Worm (Caenorhabditis elegans): ENCODE measurements around the gene C44B7.5.

The C44B7.5 gene

DNA sequence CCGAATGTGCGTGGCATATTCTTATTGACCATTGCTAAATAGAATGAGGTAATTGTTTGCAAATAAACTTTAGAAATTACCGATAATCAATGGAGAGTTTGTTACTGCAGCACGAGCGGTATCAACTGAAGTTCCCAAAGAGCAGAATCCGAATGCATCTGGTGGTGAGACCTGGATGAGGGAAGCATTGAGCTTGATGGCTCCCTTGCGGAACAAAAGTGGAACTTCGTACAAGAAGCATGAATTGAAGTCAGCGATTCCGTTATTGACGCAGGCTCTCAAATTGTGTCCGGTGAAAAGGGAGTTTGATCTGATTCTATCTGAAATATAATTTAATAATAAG is 17.2 kb upstream of the C44B7.5 start:
- TF ChIP-seq mxl-3 (GFP tag; optimal IDR thresholded peaks at IDR 0.05) (no peak), ceh-62 (tag; optimal IDR thresholded peaks at IDR 0.05) (no peak), set-16 (GFP tag; IDR thresholded peaks at IDR 0.05) (no peak), lin-13 (GFP tag; optimal IDR thresholded peaks at IDR 0.05) (no peak), php-3 (GFP tag; IDR thresholded peaks at IDR 0.05) (no peak), madf-5 (GFP tag; IDR thresholded peaks at IDR 0.05) (no peak), zfp-3 (GFP tag; conservative IDR thresholded peaks at IDR 0.05) (peak; percentile 62; the same call in 1 of the 2 replicates), fkh-10 (GFP tag; optimal IDR thresholded peaks at IDR 0.05) (no peak), mdt-29 (GFP tag; IDR thresholded peaks at IDR 0.05) (no peak), dmd-9 (GFP tag; IDR thresholded peaks at IDR 0.05) (peak; percentile 50; the same call in 1 of the 2 replicates), aha-1 (tag) (peak; percentile 76), F37D6.2 (tag; optimal IDR thresholded peaks at IDR 0.05) (no peak), Y105C5A.15 (GFP tag; IDR thresholded peaks at IDR 0.05) (no peak), ctbp-1 (GFP tag; IDR thresholded peaks at IDR 0.05) (peak; percentile 19; the same call in 1 of the 2 replicates), dmd-8 (GFP tag; IDR thresholded peaks at IDR 0.05) (0 out of 2 replicates have a peak, but pooled peaks have one; percentile 9)

ce11 chrII:6888661-6889579 is 16.5 kb upstream of the C44B7.5 start:
- TF ChIP-seq T20F7.1 (GFP tag; optimal IDR thresholded peaks at IDR 0.05) (no peak), unc-62 (GFP tag; optimal IDR thresholded peaks at IDR 0.05 in 1 of 2) (peak in 1 of 2 experiments; percentile 35), unc-62 (tag; optimal IDR thresholded peaks at IDR 0.05) (no peak), ama-1 (optimal IDR thresholded peaks at IDR 0.05) (peak; percentile 76), mes-2 (tag; optimal IDR thresholded peaks at IDR 0.05; ENCODE audit: poor library complexity, severe bottlenecking) (peak; percentile 46), cey-2 (tag; optimal IDR thresholded peaks at IDR 0.05; ENCODE audit: borderline replicate concordance, insufficient read depth) (no peak), zip-2 (tag; optimal IDR thresholded peaks at IDR 0.05) (no peak), ztf-11 (tag; optimal IDR thresholded peaks at IDR 0.05) (no peak), pha-4 (GFP tag; IDR thresholded peaks at IDR 0.05) (no peak; the same call in 1 of the 2 replicates), pha-4 (tag; optimal IDR thresholded peaks at IDR 0.05) (no peak), zfp-3 (GFP tag; conservative IDR thresholded peaks at IDR 0.05) (no peak; the same call in 1 of the 2 replicates), lin-1 (GFP tag; IDR thresholded peaks at IDR 0.05) (no peak), sdz-12 (GFP tag; optimal IDR thresholded peaks at IDR 0.05) (no peak), ceh-20 (GFP tag; IDR thresholded peaks at IDR 0.05) (no peak), mxl-3 (GFP tag; optimal IDR thresholded peaks at IDR 0.05) (no peak), nhr-48 (tag; optimal IDR thresholded peaks at IDR 0.05) (no peak), aly-2 (tag; optimal IDR thresholded peaks at IDR 0.05) (no peak), lim-7 (GFP tag; IDR thresholded peaks at IDR 0.05) (no peak), dmd-8 (GFP tag; IDR thresholded peaks at IDR 0.05) (no peak), daf-19 (GFP tag; conservative IDR thresholded peaks at IDR 0.05) (no peak), nhr-41 (GFP tag; IDR thresholded peaks at IDR 0.05) (no peak), Y48G9A.11 (GFP tag; IDR thresholded peaks at IDR 0.05) (no peak), F26F4.8 (GFP tag; conservative IDR thresholded peaks at IDR 0.05) (no peak), nhr-42 (GFP tag; IDR thresholded peaks at IDR 0.05) (no peak), F44E2.7 (GFP tag; IDR thresholded peaks at IDR 0.05) (no peak), saeg-2 (GFP tag; IDR thresholded peaks at IDR 0.05) (0 out of 2 replicates have a peak, but pooled peaks have one; percentile 44), lin-39 (tag; optimal IDR thresholded peaks at IDR 0.05) (no peak), gei-8 (GFP tag; optimal IDR thresholded peaks at IDR 0.05) (no peak), attf-4 (tag; optimal IDR thresholded peaks at IDR 0.05) (no peak), ctbp-1 (GFP tag; IDR thresholded peaks at IDR 0.05) (no peak), set-16 (GFP tag; IDR thresholded peaks at IDR 0.05) (no peak), ceh-62 (tag; optimal IDR thresholded peaks at IDR 0.05) (no peak), lin-38 (GFP tag; IDR thresholded peaks at IDR 0.05) (0 out of 2 replicates have a peak, but pooled peaks have one; percentile 6), fkh-10 (GFP tag; optimal IDR thresholded peaks at IDR 0.05) (no peak), F49E8.2 (tag; optimal IDR thresholded peaks at IDR 0.05; ENCODE audit: borderline replicate concordance) (no peak), unc-130 (GFP tag; optimal IDR thresholded peaks at IDR 0.05) (no peak), daf-16 (GFP tag; optimal IDR thresholded peaks at IDR 0.05) (no peak), daf-16 (tag; optimal IDR thresholded peaks at IDR 0.05) (peak; percentile 21), hmg-1.1 (GFP tag; IDR thresholded peaks at IDR 0.05) (0 out of 2 replicates have a peak, but pooled peaks have one; percentile 12)
